Worm (Caenorhabditis elegans) whole organism, L4/young adult: ENCODE results near the gene Y49F6B.14.

Source experiments
- W03F9.2 ChIP-seq: fragments of 150-350 bp; optimal IDR thresholded peaks from 2 replicates; lab custom pipeline; 2014; ENCODE audit warnings: missing biosample characterization, missing genetic modification characterization
- dao-5 ChIP-seq: sonication (generic microtip); optimal IDR thresholded peaks from 2 replicates; lab custom pipeline; 2016; ENCODE audit warnings: missing genotype, missing genetic modification characterization, moderate library complexity, missing compliant biosample characterization

ce11 chrII:3499386-3499785 is 15.9 kb downstream of the Y49F6B.14 start, which contains the start of gene Y49F6B.9:
- TF ChIP-seq W03F9.2 (tag; lab: Kevin White, UChicago) (no peak), dao-5 (tag; lab: Kevin White, UChicago) (no peak)
